Worm (Caenorhabditis elegans) whole organism, young adult: ENCODE measurements around the gene syp-1.
A peak's percentile ranks its signal among the peaks of the same experiment; 100 is the strongest.

ENCODE experiments used
- F23B12.7 ChIP-seq: sonication (generic microtip); optimal IDR thresholded peaks from 2 replicates; lab custom pipeline; 2017; ENCODE audit warnings: missing genetic modification characterization, mild to moderate bottlenecking, missing compliant biosample characterization, antibody characterized with exemption, moderate library complexity; ENCODE audit not compliant: insufficient read depth
- F39B2.1 ChIP-seq: fragments of 200-800 bp; sonication (Bioruptor generic); IDR thresholded peaks from 2 replicates; pipeline ENCODE4 v1.3.6; 2022; ENCODE audit warnings: missing genetic modification reagents, missing genetic modification characterization, missing compliant biosample characterization
- F55B11.4 ChIP-seq: sonication (generic microtip); optimal IDR thresholded peaks from 2 replicates; lab custom pipeline; 2016; ENCODE audit warnings: missing compliant biosample characterization, missing genetic modification characterization, borderline replicate concordance; ENCODE audit not compliant: insufficient read depth
- ceh-91 ChIP-seq: fragments of 200-800 bp; sonication (Bioruptor generic); IDR thresholded peaks from 2 replicates; pipeline ENCODE4 v1.3.6; 2022; ENCODE audit warnings: missing genetic modification reagents, missing genetic modification characterization, missing compliant biosample characterization
- dpl-1 ChIP-seq: fragments of 150-350 bp; optimal IDR thresholded peaks from 2 replicates; lab custom pipeline; 2014; ENCODE audit warnings: missing biosample characterization, missing genetic modification reagents, missing genetic modification characterization
- let-526 ChIP-seq: fragments of 200-800 bp; sonication (Bioruptor generic); IDR thresholded peaks from 2 replicates; pipeline ENCODE4 v1.3.6; 2022; ENCODE audit warnings: missing genetic modification reagents, missing genetic modification characterization, missing compliant biosample characterization
- mel-28 ChIP-seq: sonication (generic microtip); optimal IDR thresholded peaks from 2 replicates; lab custom pipeline; 2016; ENCODE audit warnings: borderline replicate concordance, mild to moderate bottlenecking, missing genetic modification characterization, missing compliant biosample characterization
- nhr-90 ChIP-seq: sonication (generic microtip); optimal IDR thresholded peaks from 2 replicates; lab custom pipeline; 2016; ENCODE audit warnings: missing genotype, mild to moderate bottlenecking, missing genetic modification characterization, missing compliant biosample characterization
- snpc-4 ChIP-seq, 5 experiments: fragments of 150-350 bp in 1 of 5; sonication (generic microtip) in 4 of 5; optimal IDR thresholded peaks; 2 replicates each; lab custom pipeline; 2014 to 2018; ENCODE audit warnings: missing genetic modification characterization in 5 of 5, missing biosample characterization in 3 of 5, antibody characterized with exemption in 2 of 5, mild to moderate bottlenecking in 2 of 5, missing compliant biosample characterization in 2 of 5, missing genotype in 2 of 5, moderate library complexity in 2 of 5, missing genetic modification reagents in 1 of 5

DNA sequence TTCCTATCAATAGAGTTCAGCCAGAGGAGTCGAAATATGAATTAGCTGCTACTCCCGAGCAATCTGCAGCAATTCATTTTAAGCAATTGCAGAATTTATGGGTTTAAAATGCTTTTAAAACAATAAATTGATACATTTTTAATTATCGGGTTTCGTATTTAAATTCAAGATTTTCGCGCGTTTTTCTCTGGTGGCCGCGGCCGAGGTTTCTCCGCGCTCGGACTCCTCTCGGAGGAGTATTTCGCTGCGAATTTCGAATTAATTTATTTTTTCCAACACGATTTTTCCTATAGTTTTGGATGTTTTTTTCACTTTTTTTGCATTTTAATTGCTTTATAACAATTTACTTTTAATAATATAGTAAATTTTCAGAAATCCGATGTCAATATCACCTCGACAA is 2.6 kb upstream of the syp-1 start, which contains the start of gene F13A7.14:
- TF ChIP-seq mel-28 (tag; lab: Kevin White, UChicago) (no peak), F39B2.1 (GFP tag; lab: Robert Waterston, UW) (no peak), snpc-4 (GFP tag; optimal IDR thresholded peaks at IDR 0.05; lab: Kevin White, UChicago) (no peak), snpc-4 (tag; optimal IDR thresholded peaks at IDR 0.05; lab: Kevin White, UChicago) (peak in 3 of 4 experiments; percentile 53 to 72 (median 69)), let-526 (GFP tag; lab: Robert Waterston, UW) (0 out of 2 replicates have a peak, but pooled peaks have one; percentile 51), F55B11.4 (tag; lab: Kevin White, UChicago) (no peak), nhr-90 (no peak), ceh-91 (GFP tag; lab: Robert Waterston, UW) (peak; percentile 52), dpl-1 (peak; percentile 84), F23B12.7 (tag; lab: Kevin White, UChicago) (peak; percentile 30)
